Fruit fly (Drosophila melanogaster): ENCODE results near the gene RanBP3.

Gene RanBP3

dm6 chr3R:23721936-23722335 lies 30.7 kb downstream of the RanBP3 start (continued):
- TF ChIP-seq CG4424 (GFP tag; optimal IDR thresholded peaks at IDR 0.05): peak; percentile 22
- TF ChIP-seq CG7839 (tag; optimal IDR thresholded peaks at IDR 0.05): peak; percentile 35
- no peak for TF ChIP-seq wdn (GFP tag; IDR thresholded peaks at IDR 0.05)
- peak; percentile 77 for TF ChIP-seq stwl (tag; optimal IDR thresholded peaks at IDR 0.05)
- TF ChIP-seq Meics (GFP tag; optimal IDR thresholded peaks at IDR 0.05): peak; percentile 35
- peak; percentile 50 for TF ChIP-seq CG11504 (tag; optimal IDR thresholded peaks at IDR 0.05)
- TF ChIP-seq CG31224 (GFP tag; IDR thresholded peaks at IDR 0.05): no peak
- peak; percentile 25 for TF ChIP-seq fd3F (GFP tag; optimal IDR thresholded peaks at IDR 0.05)
- TF ChIP-seq CG31441 (GFP tag; IDR thresholded peaks at IDR 0.05): 0 out of 2 replicates have a peak, but pooled peaks have one; percentile 13
- peak; percentile 50 for TF ChIP-seq nmo (GFP tag; optimal IDR thresholded peaks at IDR 0.05)
- no peak for TF ChIP-seq CG1792 (GFP tag; optimal IDR thresholded peaks at IDR 0.05)
- TF ChIP-seq CG11085 (GFP tag; IDR thresholded peaks at IDR 0.05): 0 out of 2 replicates have a peak, but pooled peaks have one; percentile 11
- no peak for TF ChIP-seq CG6689 (GFP tag; IDR thresholded peaks at IDR 0.05)
- peak; percentile 56 for TF ChIP-seq grau (tag; optimal IDR thresholded peaks at IDR 0.05)
- peak; percentile 19 for TF ChIP-seq CG13296 (GFP tag; optimal IDR thresholded peaks at IDR 0.05)
- TF ChIP-seq CG13424 (tag; optimal IDR thresholded peaks at IDR 0.05): peak; percentile 33
- no peak for TF ChIP-seq CG12942 (GFP tag; optimal IDR thresholded peaks at IDR 0.05)
- TF ChIP-seq Trl (optimal IDR thresholded peaks at IDR 0.05): no peak
- TF ChIP-seq Trl (GFP tag; optimal IDR thresholded peaks at IDR 0.05): peak; percentile 19
- peak; percentile 42 for TF ChIP-seq CG10267 (tag; optimal IDR thresholded peaks at IDR 0.05)
- no peak for TF ChIP-seq mirr (GFP tag; optimal IDR thresholded peaks at IDR 0.05)
- TF ChIP-seq Abd-B (GFP tag; optimal IDR thresholded peaks at IDR 0.05): peak; percentile 78
- peak; percentile 45 for TF ChIP-seq NfI (GFP tag; optimal IDR thresholded peaks at IDR 0.05)
- peak; percentile 95 for TF ChIP-seq Dp (GFP tag; optimal IDR thresholded peaks at IDR 0.05)
- peak; percentile 24 for TF ChIP-seq CG2116 (GFP tag; optimal IDR thresholded peaks at IDR 0.05)
- peak; percentile 72 for TF ChIP-seq B-H2 (GFP tag; optimal IDR thresholded peaks at IDR 0.05)
- TF ChIP-seq seq (GFP tag; IDR thresholded peaks at IDR 0.05): no peak
- TF ChIP-seq CG13894 (tag; optimal IDR thresholded peaks at IDR 0.05): peak; percentile 83
- TF ChIP-seq CG32767 (GFP tag; IDR thresholded peaks at IDR 0.05): no peak
- peak; percentile 32; the same call in 1 of the 2 replicates for TF ChIP-seq NFAT (GFP tag; IDR thresholded peaks at IDR 0.05)
- peak; percentile 34 for TF ChIP-seq CG7987 (GFP tag; optimal IDR thresholded peaks at IDR 0.05)
- no peak for TF ChIP-seq CG12744 (GFP tag; optimal IDR thresholded peaks at IDR 0.05)
- peak; percentile 23 for TF ChIP-seq unpg (GFP tag; optimal IDR thresholded peaks at IDR 0.05)
- TF ChIP-seq CrebB (tag; optimal IDR thresholded peaks at IDR 0.05): no peak
- TF ChIP-seq tap (tag; optimal IDR thresholded peaks at IDR 0.05): peak; percentile 22
- peak; percentile 2 for TF ChIP-seq CG3281 (GFP tag; optimal IDR thresholded peaks at IDR 0.05)
- TF ChIP-seq CG1647 (GFP tag; optimal IDR thresholded peaks at IDR 0.05): no peak
- no peak for TF ChIP-seq Mes4 (GFP tag; optimal IDR thresholded peaks at IDR 0.05)
- peak; percentile 24 for TF ChIP-seq CG10979 (tag; optimal IDR thresholded peaks at IDR 0.05)
- peak; percentile 66 for TF ChIP-seq sug (tag; optimal IDR thresholded peaks at IDR 0.05)
- no peak for TF ChIP-seq CHES-1-like (GFP tag; optimal IDR thresholded peaks at IDR 0.05)
- TF ChIP-seq Fer1 (GFP tag; optimal IDR thresholded peaks at IDR 0.05): no peak
- peak; percentile 9 for TF ChIP-seq maf-S (GFP tag; optimal IDR thresholded peaks at IDR 0.05)
- TF ChIP-seq CG12236 (GFP tag; optimal IDR thresholded peaks at IDR 0.05): no peak
- peak; percentile 87 for TF ChIP-seq Lhr (GFP tag; optimal IDR thresholded peaks at IDR 0.05)
- TF ChIP-seq BEAF-32 (GFP tag; optimal IDR thresholded peaks at IDR 0.05): peak; percentile 2
- no peak for TF ChIP-seq CG8388 (GFP tag; optimal IDR thresholded peaks at IDR 0.05)
- 0 out of 3 replicates have a peak, but pooled peaks have one; percentile 26 for TF ChIP-seq ci (GFP tag; IDR thresholded peaks at IDR 0.05)
- TF ChIP-seq Atf3 (GFP tag; optimal IDR thresholded peaks at IDR 0.05): no peak
- peak; percentile 55 for TF ChIP-seq CG17912 (GFP tag; optimal IDR thresholded peaks at IDR 0.05)
- TF ChIP-seq Opbp (GFP tag; IDR thresholded peaks at IDR 0.05; ENCODE audit: partially characterized antibody): no peak
